Fruit fly (Drosophila melanogaster) whole organism, wandering third instar larva: Measurements from ENCODE around the gene Kcmf1.

Experiments
- Abd-B ChIP-seq: fragments of >200 bp; optimal IDR thresholded peaks from 2 replicates; lab custom pipeline; 2017; ENCODE audit warnings: missing biosample characterization, missing genetic modification characterization
- CG32264 ChIP-seq: fragments of 200-800 bp; sonication (Bioruptor generic); optimal IDR thresholded peaks from 2 replicates; lab custom pipeline; 2016; ENCODE audit warnings: missing biosample characterization, missing genetic modification characterization
- CG9705 ChIP-seq: fragments of 200-800 bp; sonication (Bioruptor generic); optimal IDR thresholded peaks from 2 replicates; lab custom pipeline; 2018; ENCODE audit warnings: missing biosample characterization, mild to moderate bottlenecking, missing genetic modification characterization
- CrebA ChIP-seq: fragments of 200-800 bp; sonication (Bioruptor generic); optimal IDR thresholded peaks from 2 replicates; lab custom pipeline; 2016; ENCODE audit warnings: missing biosample characterization, mild to moderate bottlenecking, missing genetic modification characterization, borderline replicate concordance
- Dfd ChIP-seq: fragments of >200 bp; optimal IDR thresholded peaks from 2 replicates; lab custom pipeline; 2017; ENCODE audit warnings: missing biosample characterization, missing genetic modification characterization
- Dif ChIP-seq: fragments of 200-275, 200-300 bp; sonication (Bioruptor generic); optimal IDR thresholded peaks from 2 replicates; lab custom pipeline; 2018; ENCODE audit warnings: missing biosample characterization, missing genetic modification characterization; ENCODE audit not compliant: partially characterized antibody
- GATAd ChIP-seq: sonication (Bioruptor generic); optimal IDR thresholded peaks from 2 replicates; lab custom pipeline; 2016; ENCODE audit warnings: missing biosample characterization, missing genetic modification characterization
- HLH106 ChIP-seq: fragments of 200-800 bp; optimal IDR thresholded peaks from 3 replicates; lab custom pipeline; 2019; ENCODE audit warnings: missing biosample characterization, mild to moderate bottlenecking, missing genetic modification characterization, moderate library complexity
- Hnf4 ChIP-seq: fragments of 200-800 bp; sonication (Bioruptor generic); optimal IDR thresholded peaks from 2 replicates; lab custom pipeline; 2016; ENCODE audit warnings: missing biosample characterization, mild to moderate bottlenecking, missing genetic modification characterization
- Hr78 ChIP-seq: fragments of >200 bp; optimal IDR thresholded peaks from 2 replicates; lab custom pipeline; 2017; ENCODE audit warnings: missing biosample characterization, missing genetic modification characterization
- Hr83 ChIP-seq: fragments of 200-300 bp; sonication (Bioruptor generic); optimal IDR thresholded peaks from 2 replicates; lab custom pipeline; 2016; ENCODE audit warnings: missing biosample characterization, mild to moderate bottlenecking, missing genetic modification characterization, moderate library complexity; ENCODE audit not compliant: poor library complexity, severe bottlenecking
- Jra ChIP-seq: sonication (Bioruptor generic); optimal IDR thresholded peaks from 2 replicates; lab custom pipeline; 2016; ENCODE audit warnings: missing biosample characterization, missing genetic modification characterization
- Mio ChIP-seq: sonication (Bioruptor generic); optimal IDR thresholded peaks from 2 replicates; lab custom pipeline; 2016; ENCODE audit warnings: missing biosample characterization, missing genetic modification characterization
- Myc ChIP-seq: fragments of >200 bp; optimal IDR thresholded peaks from 2 replicates; lab custom pipeline; 2017
- N ChIP-seq: fragments of >200 bp; optimal IDR thresholded peaks from 2 replicates; lab custom pipeline; 2018; ENCODE audit warnings: missing biosample characterization, missing external identifiers, missing genetic modification characterization
- OdsH ChIP-seq: fragments of 200-800 bp; sonication (Bioruptor generic); optimal IDR thresholded peaks from 2 replicates; lab custom pipeline; 2016; ENCODE audit warnings: missing biosample characterization, mild to moderate bottlenecking, missing genetic modification characterization
- Rel ChIP-seq, 2 experiments: fragments of 200-800 bp; sonication (Bioruptor generic) in 1 of 2; optimal IDR thresholded peaks; 2 replicates in 1 of 2; 3 replicates in 1 of 2; lab custom pipeline; 2016 to 2019; ENCODE audit warnings: mild to moderate bottlenecking in 2 of 2, missing biosample characterization in 2 of 2, missing genetic modification characterization in 2 of 2, moderate library complexity in 1 of 2
- Sp1 ChIP-seq: fragments of 200-800 bp; sonication (Bioruptor generic); optimal IDR thresholded peaks from 3 replicates; lab custom pipeline; 2019; ENCODE audit warnings: missing biosample characterization, mild to moderate bottlenecking, missing genetic modification characterization, moderate library complexity
- Vsx2 ChIP-seq: fragments of 200-300, 225-300 bp; sonication (Bioruptor generic); optimal IDR thresholded peaks from 2 replicates; lab custom pipeline; 2018; ENCODE audit warnings: missing biosample characterization, missing genetic modification characterization; ENCODE audit not compliant: partially characterized antibody
- br ChIP-seq: fragments of 200-800 bp; sonication (Bioruptor generic); optimal IDR thresholded peaks from 2 replicates; lab custom pipeline; 2016; ENCODE audit warnings: missing biosample characterization, missing genetic modification characterization
- brk ChIP-seq: fragments of 200-800 bp; sonication (Bioruptor generic); optimal IDR thresholded peaks from 2 replicates; lab custom pipeline; 2016; ENCODE audit warnings: missing biosample characterization, mild to moderate bottlenecking, missing genetic modification characterization
- dl ChIP-seq, 2 experiments: fragments of 175-275, 200-275 bp in 1 of 2; fragments of 200-275 bp in 1 of 2; sonication (Bioruptor generic); optimal IDR thresholded peaks; lab custom pipeline; 2018; ENCODE audit warnings: mild to moderate bottlenecking in 2 of 2, missing biosample characterization in 2 of 2, missing genetic modification characterization in 2 of 2, moderate library complexity in 2 of 2; ENCODE audit not compliant: partially characterized antibody in 2 of 2, insufficient read depth in 1 of 2
- dmrt93B ChIP-seq: fragments of 200-800 bp; sonication (Bioruptor generic); optimal IDR thresholded peaks from 2 replicates; lab custom pipeline; 2018; ENCODE audit warnings: missing biosample characterization, mild to moderate bottlenecking, missing genetic modification characterization
- dsf ChIP-seq: sonication (Bioruptor generic); optimal IDR thresholded peaks from 2 replicates; lab custom pipeline; 2016; ENCODE audit warnings: missing biosample characterization, missing genetic modification characterization, borderline replicate concordance
- ey ChIP-seq: fragments of 200-800 bp; sonication (Bioruptor generic); optimal IDR thresholded peaks from 2 replicates; lab custom pipeline; 2016; ENCODE audit warnings: missing biosample characterization, missing genetic modification characterization
- foxo ChIP-seq, 2 experiments: fragments of 200-800 bp; sonication (Bioruptor generic); optimal IDR thresholded peaks; 2 replicates in 1 of 2; 3 replicates in 1 of 2; lab custom pipeline; 2016 to 2017; ENCODE audit warnings: missing biosample characterization in 2 of 2, missing genetic modification characterization in 2 of 2
- fru ChIP-seq: fragments of 200-800 bp; sonication (Bioruptor generic); optimal IDR thresholded peaks from 3 replicates; lab custom pipeline; 2016; ENCODE audit warnings: missing biosample characterization, mild to moderate bottlenecking, missing genetic modification characterization
- h ChIP-seq: fragments of 200-800 bp; sonication (Bioruptor generic); optimal IDR thresholded peaks from 3 replicates; lab custom pipeline; 2016; ENCODE audit warnings: missing biosample characterization, mild to moderate bottlenecking, missing genetic modification characterization
- jim ChIP-seq: fragments of 175-275, 200-325 bp; sonication (Bioruptor generic); optimal IDR thresholded peaks from 2 replicates; lab custom pipeline; 2016; ENCODE audit warnings: missing biosample characterization, mild to moderate bottlenecking, missing genetic modification characterization
- lola ChIP-seq: fragments of >200 bp; optimal IDR thresholded peaks from 2 replicates; lab custom pipeline; 2017; ENCODE audit warnings: missing biosample characterization, missing genetic modification characterization
- pan ChIP-seq: fragments of >200 bp; optimal IDR thresholded peaks from 2 replicates; lab custom pipeline; 2017
- psq ChIP-seq: fragments of 200-800 bp; sonication (Bioruptor generic); optimal IDR thresholded peaks from 3 replicates; lab custom pipeline; 2017; ENCODE audit warnings: missing biosample characterization, mild to moderate bottlenecking, missing genetic modification characterization, moderate library complexity
- rgr ChIP-seq: fragments of 200-800 bp; sonication (Bioruptor generic); optimal IDR thresholded peaks from 3 replicates; lab custom pipeline; 2016; ENCODE audit warnings: missing biosample characterization, mild to moderate bottlenecking, missing genetic modification characterization
- sage ChIP-seq: fragments of 200-800 bp; sonication (Bioruptor generic); optimal IDR thresholded peaks from 2 replicates; lab custom pipeline; 2016; ENCODE audit warnings: missing biosample characterization, mild to moderate bottlenecking, missing genetic modification characterization
- sv ChIP-seq: fragments of 200-800 bp; sonication (Bioruptor generic); optimal IDR thresholded peaks from 3 replicates; lab custom pipeline; 2016; ENCODE audit warnings: missing biosample characterization, missing genetic modification characterization
- tai ChIP-seq: sonication (Bioruptor generic); optimal IDR thresholded peaks from 2 replicates; lab custom pipeline; 2016; ENCODE audit warnings: missing biosample characterization, missing genetic modification characterization
- usp ChIP-seq: fragments of >200 bp; optimal IDR thresholded peaks from 2 replicates; lab custom pipeline; 2017; ENCODE audit warnings: missing biosample characterization, missing genetic modification characterization
- woc ChIP-seq: sonication (Bioruptor generic); optimal IDR thresholded peaks from 2 replicates; lab custom pipeline; 2016; ENCODE audit warnings: missing biosample characterization, mild to moderate bottlenecking, missing genetic modification characterization

Gene Kcmf1

DNA sequence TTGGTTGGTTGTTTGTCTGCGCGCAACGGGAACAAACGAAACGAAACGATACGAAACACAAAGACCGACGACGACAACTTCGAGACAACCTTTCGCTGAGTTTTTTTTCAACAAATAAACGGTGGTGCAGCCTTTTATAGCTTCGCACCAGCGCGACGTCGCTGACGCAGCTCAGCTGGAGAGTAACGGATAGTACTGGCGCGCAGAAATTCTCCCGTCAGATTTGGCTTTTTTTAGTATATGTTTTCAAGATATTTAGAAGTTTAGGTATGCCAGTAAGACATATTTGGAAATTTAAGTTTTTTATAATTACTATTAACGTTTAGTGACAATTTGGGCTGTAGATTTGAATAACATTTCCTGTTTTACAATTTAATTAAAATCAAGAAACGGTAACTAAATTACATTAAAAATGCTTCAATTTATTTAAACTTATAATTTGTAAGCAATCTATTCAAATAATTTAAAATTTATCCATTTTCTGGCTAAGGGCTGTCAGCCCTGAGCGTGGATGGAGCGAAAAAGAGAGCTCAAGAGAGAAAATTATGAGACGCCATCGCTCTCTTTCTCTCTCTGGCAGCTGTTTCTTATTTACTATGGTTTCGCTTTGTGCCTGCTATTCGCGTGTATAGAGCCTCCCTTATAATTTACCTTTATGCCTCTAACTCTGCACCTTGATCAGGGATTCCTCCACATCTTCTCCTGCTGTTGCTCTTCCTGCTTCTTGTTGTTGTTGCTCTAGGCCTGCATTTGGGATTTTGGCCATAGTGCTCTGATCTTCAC is 19.1 kb upstream of the Kcmf1 start:
- no peak for TF ChIP-seq CG32264
- peak; percentile 70 for TF ChIP-seq dmrt93B (GFP tag; lab: Kevin White, UChicago)
- no peak for TF ChIP-seq CrebA (GFP tag; lab: Kevin White, UChicago)
- TF ChIP-seq pan (lab: Kevin White, UChicago) = no peak
- peak; percentile 86 for TF ChIP-seq fru
- TF ChIP-seq foxo (GFP tag; optimal IDR thresholded peaks at IDR 0.05; lab: Kevin White, UChicago) = peak in 1 of 2 experiments; percentile 84
- peak; percentile 29 for TF ChIP-seq sage (GFP tag; lab: Kevin White, UChicago)
- peak; percentile 89 for TF ChIP-seq HLH106 (tag; lab: Kevin White, UChicago)
- peak; percentile 47 for TF ChIP-seq tai (GFP tag; lab: Kevin White, UChicago)
- TF ChIP-seq N (GFP tag; lab: Kevin White, UChicago) = no peak
- TF ChIP-seq dl (GFP tag; optimal IDR thresholded peaks at IDR 0.05; lab: Kevin White, UChicago; ENCODE audit: insufficient read depth in 1 of 2, partially characterized antibody in 2 of 2) = peak; percentile 60 to 72
- peak; percentile 77 for TF ChIP-seq rgr (GFP tag; lab: Kevin White, UChicago)
- TF ChIP-seq ey (GFP tag; lab: Kevin White, UChicago) = peak; percentile 74
- peak; percentile 79 for TF ChIP-seq sv (GFP tag; lab: Kevin White, UChicago)
- no peak for TF ChIP-seq usp (GFP tag; lab: Kevin White, UChicago)
- TF ChIP-seq brk (GFP tag; lab: Kevin White, UChicago) = peak; percentile 73
- TF ChIP-seq Hr83 (GFP tag; lab: Kevin White, UChicago) = peak; percentile 8
- no peak for TF ChIP-seq Dfd
- TF ChIP-seq h (GFP tag; lab: Kevin White, UChicago) = peak; percentile 83
- peak; percentile 10 for TF ChIP-seq dsf
- peak; percentile 71 for TF ChIP-seq CG9705 (GFP tag; lab: Kevin White, UChicago)
- peak; percentile 84 for TF ChIP-seq Dif (GFP tag; lab: Kevin White, UChicago)
- TF ChIP-seq woc (GFP tag; lab: Kevin White, UChicago) = peak; percentile 93
- TF ChIP-seq jim (GFP tag; lab: Kevin White, UChicago) = no peak
- peak; percentile 90 for TF ChIP-seq psq (GFP tag; lab: Kevin White, UChicago)
- peak; percentile 75 for TF ChIP-seq Jra (GFP tag; lab: Kevin White, UChicago)
- TF ChIP-seq Hnf4 (GFP tag; lab: Kevin White, UChicago) = peak; percentile 35
- peak; percentile 54 for TF ChIP-seq Vsx2
- no peak for TF ChIP-seq GATAd
- TF ChIP-seq Mio (GFP tag; lab: Kevin White, UChicago) = no peak
- TF ChIP-seq Sp1 (GFP tag; lab: Kevin White, UChicago) = peak; percentile 92
- peak; percentile 82 for TF ChIP-seq OdsH (GFP tag; lab: Kevin White, UChicago)
- TF ChIP-seq Hr78 (GFP tag; lab: Kevin White, UChicago) = no peak
- TF ChIP-seq lola (GFP tag; lab: Kevin White, UChicago) = no peak
- TF ChIP-seq Myc = peak; percentile 94
- TF ChIP-seq Abd-B (GFP tag; lab: Kevin White, UChicago) = no peak
- TF ChIP-seq Rel (GFP tag; optimal IDR thresholded peaks at IDR 0.05; lab: Kevin White, UChicago) = peak; percentile 41
- peak; percentile 55 for TF ChIP-seq Rel (tag; optimal IDR thresholded peaks at IDR 0.05; lab: Kevin White, UChicago)
- peak; percentile 75 for TF ChIP-seq br (GFP tag; lab: Kevin White, UChicago)

DNA sequence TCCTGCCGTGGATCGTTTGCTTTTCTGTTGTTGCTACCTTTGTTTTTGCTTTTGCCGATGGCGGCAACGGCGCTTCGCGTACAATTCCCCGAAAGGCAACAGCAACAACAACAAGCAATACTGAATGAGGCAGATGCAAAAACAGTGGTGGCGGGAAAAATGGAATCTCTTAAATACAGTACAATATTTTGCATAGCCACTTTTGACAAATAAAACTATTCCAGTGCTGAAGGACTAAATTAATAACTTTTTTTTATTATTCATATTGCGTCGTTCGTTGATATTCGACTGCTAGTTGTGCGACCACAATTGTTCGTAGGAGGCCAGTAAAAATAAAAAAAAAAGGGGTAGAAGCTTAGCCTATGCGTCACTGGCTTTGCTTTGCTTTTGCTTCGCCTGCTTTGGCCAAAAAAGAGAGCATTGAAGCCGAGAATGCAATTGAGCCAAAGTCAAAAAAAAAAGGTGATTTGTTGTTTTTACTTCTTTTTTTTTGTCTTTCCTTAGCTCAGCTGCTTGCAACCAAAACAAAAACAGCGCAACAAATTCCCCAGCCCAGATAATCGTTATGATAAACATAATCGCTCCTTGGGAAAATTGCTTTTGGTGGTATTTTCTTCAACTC is 17.2 kb upstream of the Kcmf1 start:
- TF ChIP-seq sv (GFP tag; lab: Kevin White, UChicago) (peak; percentile 86), OdsH (GFP tag; lab: Kevin White, UChicago) (peak; percentile 98), Hr83 (GFP tag; lab: Kevin White, UChicago) (peak; percentile 49), dsf (peak; percentile 83), rgr (GFP tag; lab: Kevin White, UChicago) (peak; percentile 98), Vsx2 (no peak), Sp1 (GFP tag; lab: Kevin White, UChicago) (peak; percentile 93), sage (GFP tag; lab: Kevin White, UChicago) (peak; percentile 90), brk (GFP tag; lab: Kevin White, UChicago) (peak; percentile 93), usp (GFP tag; lab: Kevin White, UChicago) (no peak), ey (GFP tag; lab: Kevin White, UChicago) (peak; percentile 98), dmrt93B (GFP tag; lab: Kevin White, UChicago) (peak; percentile 93), Dfd (no peak), CrebA (GFP tag; lab: Kevin White, UChicago) (no peak), pan (lab: Kevin White, UChicago) (no peak), Abd-B (GFP tag; lab: Kevin White, UChicago) (no peak), lola (GFP tag; lab: Kevin White, UChicago) (no peak), CG9705 (GFP tag; lab: Kevin White, UChicago) (peak; percentile 72), HLH106 (tag; lab: Kevin White, UChicago) (peak; percentile 95), CG32264 (peak; percentile 92), foxo (GFP tag; optimal IDR thresholded peaks at IDR 0.05; lab: Kevin White, UChicago) (peak; percentile 92 to 98), psq (GFP tag; lab: Kevin White, UChicago) (peak; percentile 96), Hnf4 (GFP tag; lab: Kevin White, UChicago) (peak; percentile 95), woc (GFP tag; lab: Kevin White, UChicago) (peak; percentile 94), br (GFP tag; lab: Kevin White, UChicago) (peak; percentile 98), Mio (GFP tag; lab: Kevin White, UChicago) (peak; percentile 63), Rel (GFP tag; optimal IDR thresholded peaks at IDR 0.05; lab: Kevin White, UChicago) (peak; percentile 97), Rel (tag; optimal IDR thresholded peaks at IDR 0.05; lab: Kevin White, UChicago) (peak; percentile 74), Jra (GFP tag; lab: Kevin White, UChicago) (peak; percentile 95), GATAd (peak; percentile 78), dl (GFP tag; optimal IDR thresholded peaks at IDR 0.05; lab: Kevin White, UChicago; ENCODE audit: insufficient read depth in 1 of 2, partially characterized antibody in 2 of 2) (no peak), h (GFP tag; lab: Kevin White, UChicago) (peak; percentile 99), fru (peak; percentile 98), tai (GFP tag; lab: Kevin White, UChicago) (peak; percentile 89)
